Fruit fly (Drosophila melanogaster): Measurements from ENCODE around the gene Cap-H2.

dm6 chr3R:10760966-10761855, at the start of gene Cap-H2, which contains the start of gene MED7:
- TF ChIP-seq pad (GFP tag; optimal IDR thresholded peaks at IDR 0.05) (peak; percentile 68), toe (GFP tag; optimal IDR thresholded peaks at IDR 0.05) (peak; percentile 92), Clk (GFP tag; optimal IDR thresholded peaks at IDR 0.05) (peak; percentile 36), CG33017 (tag; optimal IDR thresholded peaks at IDR 0.05) (peak; percentile 30), CG14711 (tag; optimal IDR thresholded peaks at IDR 0.05) (peak; percentile 65), Mnt (GFP tag; optimal IDR thresholded peaks at IDR 0.05) (peak; percentile 72)
